Fruit fly (Drosophila melanogaster) whole organism, embryonic: ENCODE data around the gene CG13670.

Experiments used
- ATbp ChIP-seq: fragments of 200-800 bp; sonication (Bioruptor generic); optimal IDR thresholded peaks from 2 replicates; lab custom pipeline; 2017; ENCODE audit warnings: missing biosample characterization, mild to moderate bottlenecking, missing genetic modification characterization, missing genetic modification reagents
- Abd-B ChIP-seq: fragments of 200-800 bp; sonication (Bioruptor generic); optimal IDR thresholded peaks from 2 replicates; lab custom pipeline; 2018; ENCODE audit warnings: missing biosample characterization, mild to moderate bottlenecking, missing genetic modification characterization, moderate library complexity
- Aef1 ChIP-seq: fragments of 200-800 bp; sonication (Bioruptor generic); IDR thresholded peaks from 3 replicates; pipeline ENCODE4 v1.3.6; 2022; ENCODE audit warnings: missing biosample characterization, missing genetic modification characterization
- Antp ChIP-seq: fragments of 200-800 bp; sonication (Bioruptor generic); optimal IDR thresholded peaks from 3 replicates; lab custom pipeline; 2016; ENCODE audit warnings: missing biosample characterization, missing genetic modification characterization
- BEAF-32 ChIP-seq: fragments of 200-800 bp; sonication (Bioruptor generic); optimal IDR thresholded peaks from 3 replicates; lab custom pipeline; 2017; ENCODE audit warnings: missing biosample characterization, missing genetic modification characterization, mild to moderate bottlenecking, moderate library complexity, missing genetic modification reagents
- Blimp-1 ChIP-seq: fragments of 200-800 bp; sonication (Bioruptor generic); optimal IDR thresholded peaks from 3 replicates; lab custom pipeline; 2018; ENCODE audit warnings: missing biosample characterization, missing genetic modification characterization, mild to moderate bottlenecking, moderate library complexity, missing genetic modification reagents
- CG11247 ChIP-seq: fragments of 200-800 bp; sonication (Bioruptor generic); IDR thresholded peaks from 2 replicates; pipeline ENCODE4 v1.3.6; 2022; ENCODE audit warnings: missing biosample characterization, missing genetic modification characterization
- CG12769 ChIP-seq: fragments of 200-800 bp; sonication (Bioruptor generic); optimal IDR thresholded peaks from 2 replicates; lab custom pipeline; 2019; ENCODE audit warnings: missing biosample characterization, mild to moderate bottlenecking, missing genetic modification characterization, moderate library complexity
- CG12942 ChIP-seq: fragments of 200-800 bp; sonication (Bioruptor generic); optimal IDR thresholded peaks from 3 replicates; lab custom pipeline; 2016; ENCODE audit warnings: missing biosample characterization, missing genetic modification characterization
- CG13123 ChIP-seq: fragments of 200-800 bp; sonication (Bioruptor generic); optimal IDR thresholded peaks from 2 replicates; lab custom pipeline; 2016; ENCODE audit warnings: missing biosample characterization, missing genetic modification characterization
- CG13624 ChIP-seq: fragments of 200-800 bp; sonication (Bioruptor generic); optimal IDR thresholded peaks from 2 replicates; lab custom pipeline; 2016; ENCODE audit warnings: missing biosample characterization, missing genetic modification characterization
- CG13894 ChIP-seq: fragments of 200-800 bp; sonication (Bioruptor generic); optimal IDR thresholded peaks from 3 replicates; lab custom pipeline; 2018; ENCODE audit warnings: missing biosample characterization, mild to moderate bottlenecking, missing genetic modification characterization, moderate library complexity
- CG14860 ChIP-seq: fragments of 200-800 bp; sonication (Bioruptor generic); IDR thresholded peaks from 3 replicates; pipeline ENCODE4 v1.3.6; 2022; ENCODE audit warnings: missing biosample characterization, missing genetic modification characterization; ENCODE audit not compliant: partially characterized antibody
- CG1647 ChIP-seq: fragments of 200-800 bp; sonication (Bioruptor generic); optimal IDR thresholded peaks from 3 replicates; lab custom pipeline; 2016; ENCODE audit warnings: missing biosample characterization, missing genetic modification characterization
- CG18599 ChIP-seq: fragments of 200-800 bp; sonication (Bioruptor generic); optimal IDR thresholded peaks from 3 replicates; lab custom pipeline; 2017; ENCODE audit warnings: missing biosample characterization, missing genetic modification characterization, mild to moderate bottlenecking, moderate library complexity, missing genetic modification reagents
- CG42726 ChIP-seq: fragments of 200-800 bp; sonication (Bioruptor generic); IDR thresholded peaks from 2 replicates; pipeline ENCODE4 v1.3.6; 2022; ENCODE audit warnings: missing biosample characterization, missing genetic modification characterization; ENCODE audit not compliant: partially characterized antibody
- CG4404 ChIP-seq: fragments of 200-800 bp; sonication (Bioruptor generic); IDR thresholded peaks from 2 replicates; pipeline ENCODE4 v1.3.6; 2022; ENCODE audit warnings: missing biosample characterization, missing genetic modification characterization
- CG6683 ChIP-seq: fragments of 200-800 bp; sonication (Bioruptor generic); optimal IDR thresholded peaks from 2 replicates; lab custom pipeline; 2017; ENCODE audit warnings: missing biosample characterization, mild to moderate bottlenecking, missing genetic modification characterization, missing genetic modification reagents
- CG8281 ChIP-seq: fragments of 200-800 bp; sonication (Bioruptor generic); optimal IDR thresholded peaks from 2 replicates; lab custom pipeline; 2018; ENCODE audit warnings: missing biosample characterization, mild to moderate bottlenecking, missing genetic modification characterization, moderate library complexity
- CG8388 ChIP-seq: fragments of 200-800 bp; sonication (Bioruptor generic); optimal IDR thresholded peaks from 2 replicates; lab custom pipeline; 2019; ENCODE audit warnings: missing biosample characterization, mild to moderate bottlenecking, missing genetic modification characterization, moderate library complexity
- CG8765 ChIP-seq: fragments of 200-800 bp; sonication (Bioruptor generic); IDR thresholded peaks from 2 replicates; pipeline ENCODE4 v1.3.6; 2022; ENCODE audit warnings: missing biosample characterization, missing genetic modification characterization
- CoRest ChIP-seq: fragments of 200-800 bp; sonication (Bioruptor generic); optimal IDR thresholded peaks from 3 replicates; lab custom pipeline; 2018; ENCODE audit warnings: missing biosample characterization, mild to moderate bottlenecking, missing genetic modification characterization, moderate library complexity
- E2f2 ChIP-seq: fragments of 200-800 bp; sonication (Bioruptor generic); IDR thresholded peaks from 2 replicates; pipeline ENCODE4 v1.3.6; 2022; ENCODE audit warnings: missing biosample characterization, missing genetic modification characterization
- Ets65A ChIP-seq: fragments of 200-800 bp; sonication (Bioruptor generic); peaks from one replicate; lab custom pipeline; 2016; ENCODE audit warnings: missing biosample characterization, missing genetic modification characterization
- Fer3 ChIP-seq: fragments of 200-800 bp; sonication (Bioruptor generic); optimal IDR thresholded peaks from 2 replicates; lab custom pipeline; 2018; ENCODE audit warnings: missing biosample characterization, mild to moderate bottlenecking, missing genetic modification characterization, moderate library complexity
- H15 ChIP-seq: fragments of 200-800 bp; sonication (Bioruptor generic); IDR thresholded peaks from 3 replicates; pipeline ENCODE4 v1.3.6; 2022; ENCODE audit warnings: missing biosample characterization, missing genetic modification characterization
- Hey ChIP-seq: fragments of 200-800 bp; sonication (Bioruptor generic); optimal IDR thresholded peaks from 3 replicates; lab custom pipeline; 2018; ENCODE audit warnings: missing biosample characterization, mild to moderate bottlenecking, missing genetic modification characterization
- Nf-YB ChIP-seq: fragments of 200-800 bp; sonication (Bioruptor generic); optimal IDR thresholded peaks from 3 replicates; lab custom pipeline; 2019; ENCODE audit warnings: missing biosample characterization, mild to moderate bottlenecking, missing genetic modification characterization, moderate library complexity
- Poxn ChIP-seq: fragments of 200-800 bp; sonication (Bioruptor generic); IDR thresholded peaks from 2 replicates; pipeline ENCODE4 v1.3.6; 2022; ENCODE audit warnings: missing biosample characterization, missing genetic modification characterization
- Rfx ChIP-seq: fragments of 200-800 bp; sonication (Bioruptor generic); IDR thresholded peaks from 2 replicates; pipeline ENCODE4 v1.3.6; 2022; ENCODE audit warnings: missing biosample characterization, missing genetic modification characterization
- cato ChIP-seq: fragments of 200-800 bp; sonication (Bioruptor generic); optimal IDR thresholded peaks from 2 replicates; lab custom pipeline; 2016; ENCODE audit warnings: missing biosample characterization, missing genetic modification characterization, borderline replicate concordance
- chm ChIP-seq: fragments of 200-800 bp; sonication (Bioruptor generic); IDR thresholded peaks from 2 replicates; pipeline ENCODE4 v1.3.6; 2022; ENCODE audit warnings: missing biosample characterization, missing genetic modification characterization
- eve ChIP-seq, 2 experiments: fragments of >200 bp; optimal IDR thresholded peaks; 2 replicates each; lab custom pipeline; 2017; ENCODE audit warnings: missing biosample characterization in 2 of 2, missing genetic modification characterization in 2 of 2
- exex ChIP-seq: fragments of 200-800 bp; sonication (Bioruptor generic); optimal IDR thresholded peaks from 4 replicates; lab custom pipeline; 2018; ENCODE audit warnings: missing biosample characterization, mild to moderate bottlenecking, missing genetic modification characterization, moderate library complexity
- gce ChIP-seq: fragments of 200-800 bp; sonication (Bioruptor generic); IDR thresholded peaks from 3 replicates; pipeline ENCODE4 v1.3.6; 2022; ENCODE audit warnings: missing biosample characterization, missing genetic modification characterization
- gem ChIP-seq: fragments of 200-800 bp; sonication (Bioruptor generic); optimal IDR thresholded peaks from 2 replicates; lab custom pipeline; 2019; ENCODE audit warnings: missing biosample characterization, mild to moderate bottlenecking, missing genetic modification characterization, moderate library complexity
- grn ChIP-seq: fragments of 200-800 bp; sonication (Bioruptor generic); optimal IDR thresholded peaks from 3 replicates; lab custom pipeline; 2017; ENCODE audit warnings: missing biosample characterization, missing genetic modification characterization
- hbn ChIP-seq: fragments of 200-800 bp; sonication (Bioruptor generic); IDR thresholded peaks from 2 replicates; pipeline ENCODE4 v1.3.6; 2022; ENCODE audit warnings: missing biosample characterization, missing genetic modification characterization; ENCODE audit not compliant: partially characterized antibody
- insv ChIP-seq, 2 experiments: fragments of 200-800 bp; sonication (Bioruptor generic); optimal IDR thresholded peaks; 3 replicates each; lab custom pipeline; 2016 to 2018; ENCODE audit warnings: missing biosample characterization in 2 of 2, missing genetic modification characterization in 2 of 2
- lbe ChIP-seq: fragments of 200-800 bp; sonication (Bioruptor generic); optimal IDR thresholded peaks from 2 replicates; lab custom pipeline; 2016; ENCODE audit warnings: missing biosample characterization, mild to moderate bottlenecking, missing genetic modification characterization
- luna ChIP-seq: fragments of 200-800 bp; sonication (Bioruptor generic); optimal IDR thresholded peaks from 2 replicates; lab custom pipeline; 2016; ENCODE audit warnings: missing biosample characterization, missing genetic modification characterization
- mld ChIP-seq: fragments of 200-800 bp; sonication (Bioruptor generic); IDR thresholded peaks from 3 replicates; pipeline ENCODE4 v1.3.6; 2022; ENCODE audit warnings: missing biosample characterization, missing genetic modification characterization; ENCODE audit not compliant: partially characterized antibody
- onecut ChIP-seq: fragments of 200-800 bp; sonication (Bioruptor generic); IDR thresholded peaks from 2 replicates; pipeline ENCODE4 v1.3.6; 2022; ENCODE audit warnings: missing biosample characterization, missing genetic modification characterization
- pzg ChIP-seq: fragments of 200-800 bp; sonication (Bioruptor generic); optimal IDR thresholded peaks from 3 replicates; lab custom pipeline; 2018; ENCODE audit warnings: missing biosample characterization, mild to moderate bottlenecking, missing genetic modification characterization, moderate library complexity
- repo ChIP-seq: fragments of 200-800 bp; sonication (Bioruptor generic); optimal IDR thresholded peaks from 2 replicates; lab custom pipeline; 2016; ENCODE audit warnings: missing biosample characterization, missing genetic modification characterization
- stwl ChIP-seq: fragments of 200-800 bp; sonication (Bioruptor generic); optimal IDR thresholded peaks from 3 replicates; lab custom pipeline; 2018; ENCODE audit warnings: missing biosample characterization, mild to moderate bottlenecking, missing genetic modification characterization, moderate library complexity
- sug ChIP-seq: fragments of 200-800 bp; optimal IDR thresholded peaks from 2 replicates; lab custom pipeline; 2019; ENCODE audit warnings: missing biosample characterization, mild to moderate bottlenecking, missing genetic modification characterization, moderate library complexity
- toy ChIP-seq: fragments of 200-800 bp; sonication (Bioruptor generic); IDR thresholded peaks from 2 replicates; pipeline ENCODE4 v1.3.6; 2022; ENCODE audit warnings: missing biosample characterization, missing genetic modification characterization
- trh ChIP-seq: fragments of 200-800 bp; sonication (Bioruptor generic); optimal IDR thresholded peaks from 2 replicates; lab custom pipeline; 2016; ENCODE audit warnings: missing biosample characterization, missing genetic modification characterization
- unpg ChIP-seq: fragments of 200-800 bp; sonication (Bioruptor generic); optimal IDR thresholded peaks from 3 replicates; lab custom pipeline; 2018; ENCODE audit warnings: missing biosample characterization, mild to moderate bottlenecking, missing genetic modification characterization, moderate library complexity
- yki ChIP-seq: fragments of >200 bp; optimal IDR thresholded peaks from 3 replicates; lab custom pipeline; 2018

The CG13670 gene

dm6 chr3L:8308891-8309352, 11.6 kb upstream of the CG13670 start, which contains the start of gene BI-1 (continued):
- TF ChIP-seq Fer3 (tag; lab: Kevin White, UChicago), result peak; percentile 69
- peak; percentile 41 for TF ChIP-seq Nf-YB
- TF ChIP-seq BEAF-32 (GFP tag; lab: Kevin White, UChicago), result peak; percentile 45
- no peak for TF ChIP-seq eve (GFP tag; optimal IDR thresholded peaks at IDR 0.05; lab: Kevin White, UChicago)
- TF ChIP-seq CG8281, result no peak
- TF ChIP-seq Blimp-1 (GFP tag; lab: Kevin White, UChicago), result no peak
- TF ChIP-seq Abd-B (GFP tag; lab: Kevin White, UChicago), result no peak
- no peak for TF ChIP-seq CG11247 (GFP tag; lab: Robert Waterston, UW)
- TF ChIP-seq trh (GFP tag; lab: Kevin White, UChicago), result peak; percentile 39
- peak; percentile 88 for TF ChIP-seq sug (tag; lab: Kevin White, UChicago)
- no peak; the same call in 1 of the 2 replicates for TF ChIP-seq onecut (GFP tag; lab: Robert Waterston, UW)
- TF ChIP-seq Hey (tag; lab: Kevin White, UChicago), result no peak
- TF ChIP-seq CG8765 (GFP tag; lab: Robert Waterston, UW), result no peak
- peak in 1 of 2 experiments; percentile 41 for TF ChIP-seq insv (GFP tag; optimal IDR thresholded peaks at IDR 0.05; lab: Kevin White, UChicago)
- TF ChIP-seq grn, result no peak
- TF ChIP-seq CG13894 (tag; lab: Kevin White, UChicago), result no peak
- TF ChIP-seq CG13123 (GFP tag; lab: Kevin White, UChicago), result no peak
- TF ChIP-seq ATbp, result no peak
- TF ChIP-seq chm (GFP tag; lab: Robert Waterston, UW), result no peak
- peak; percentile 44 for TF ChIP-seq CG13624 (GFP tag; lab: Kevin White, UChicago)
- peak; percentile 19 for TF ChIP-seq cato
- TF ChIP-seq CG14860, result no peak
- peak; percentile 48 for TF ChIP-seq lbe (GFP tag; lab: Kevin White, UChicago)
- 0 out of 2 replicates have a peak, but pooled peaks have one; percentile 16 for TF ChIP-seq hbn (GFP tag; lab: Robert Waterston, UW)
- peak; percentile 60 for TF ChIP-seq CG6683 (GFP tag; lab: Kevin White, UChicago)
- TF ChIP-seq gem (tag; lab: Kevin White, UChicago), result peak; percentile 75
- TF ChIP-seq pzg (GFP tag; lab: Kevin White, UChicago), result peak; percentile 59
- TF ChIP-seq CoRest (tag; lab: Kevin White, UChicago), result peak; percentile 84
- no peak for TF ChIP-seq CG42726 (GFP tag; lab: Robert Waterston, UW)
- TF ChIP-seq exex, result peak; percentile 54
- peak; percentile 76 for TF ChIP-seq stwl (tag; lab: Kevin White, UChicago)
- no peak for TF ChIP-seq yki
- TF ChIP-seq Ets65A (GFP tag; lab: Kevin White, UChicago), result peak; percentile 94
- no peak for TF ChIP-seq Aef1
- no peak for TF ChIP-seq toy (GFP tag; lab: Robert Waterston, UW)
- TF ChIP-seq gce, result no peak
- TF ChIP-seq CG1647 (GFP tag; lab: Kevin White, UChicago), result peak; percentile 41
- no peak for TF ChIP-seq Poxn
- peak; percentile 81 for TF ChIP-seq CG18599 (GFP tag; lab: Kevin White, UChicago)
- peak; percentile 56 for TF ChIP-seq unpg (GFP tag; lab: Kevin White, UChicago)
- TF ChIP-seq CG8388 (GFP tag; lab: Kevin White, UChicago), result no peak
- TF ChIP-seq Rfx (GFP tag; lab: Robert Waterston, UW), result peak; percentile 69; the same call in 1 of the 2 replicates
- TF ChIP-seq H15 (GFP tag; lab: Robert Waterston, UW), result no peak
- no peak for TF ChIP-seq mld
- no peak for TF ChIP-seq luna (GFP tag; lab: Kevin White, UChicago)
- TF ChIP-seq CG4404 (GFP tag; lab: Robert Waterston, UW), result peak; percentile 60
- no peak for TF ChIP-seq repo
- peak; percentile 43 for TF ChIP-seq Antp (GFP tag; lab: Kevin White, UChicago)
- TF ChIP-seq CG12769, result no peak
- peak; percentile 83 for TF ChIP-seq E2f2
- TF ChIP-seq CG12942 (GFP tag; lab: Kevin White, UChicago), result peak; percentile 36
